Worm (Caenorhabditis elegans) whole organism, midembryonic: ENCODE measurements around the gene Y69H2.17.

Experiments
- flt-1 ChIP-seq: fragments of 200-800 bp; sonication (Bioruptor generic); IDR thresholded peaks from 2 replicates; pipeline ENCODE4 v1.3.6; 2022; ENCODE audit warnings: missing genetic modification characterization, missing compliant biosample characterization
- klf-2 ChIP-seq: fragments of 200-800 bp; sonication (Bioruptor generic); conservative IDR thresholded peaks from 2 replicates; pipeline ENCODE4 v1.3.6; 2022; ENCODE audit warnings: missing genetic modification reagents, missing genetic modification characterization, missing compliant biosample characterization
- ref-1 ChIP-seq: fragments of 200-800 bp; sonication (Bioruptor generic); conservative IDR thresholded peaks from 2 replicates; pipeline ENCODE4 v1.3.6; 2022; ENCODE audit warnings: missing genetic modification reagents, missing genetic modification characterization, missing compliant biosample characterization

- TF ChIP-seq flt-1 (GFP tag; lab: Robert Waterston, UW): no peak
- no peak for TF ChIP-seq klf-2
- no peak for TF ChIP-seq ref-1 (GFP tag; lab: Robert Waterston, UW)
Observed at ce11 chrV:18734381-18734780, 49.6 kb downstream of the Y69H2.17 start, which contains the start of gene scl-20.
